Worm (Caenorhabditis elegans): Measurements from ENCODE around the gene F22H10.3.

DNA sequence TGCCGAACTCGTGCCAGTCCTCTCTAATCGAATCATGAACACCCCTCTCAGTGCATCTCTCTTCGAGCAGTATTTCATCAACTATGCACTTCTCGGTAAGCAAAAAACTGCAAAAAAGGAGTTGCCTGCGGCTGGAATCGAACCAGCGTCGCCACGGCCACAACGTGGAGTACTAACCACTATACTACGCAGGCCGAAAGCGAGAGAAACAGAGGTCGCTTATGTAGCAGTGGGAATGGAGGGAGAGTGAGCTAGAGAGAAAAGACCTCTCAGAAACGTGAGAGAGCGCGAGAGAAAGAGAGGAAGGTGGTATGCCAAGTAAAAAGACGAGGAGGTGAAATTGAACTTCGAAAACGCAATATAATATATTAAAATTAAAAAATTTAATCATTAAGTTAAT is 42.8 kb downstream of the F22H10.3 start:
- peak; percentile 55 for TF ChIP-seq dao-5 (tag; optimal IDR thresholded peaks at IDR 0.05)
- TF ChIP-seq him-1 (tag; optimal IDR thresholded peaks at IDR 0.05): peak; percentile 87
